Fruit fly (Drosophila melanogaster): Measurements from ENCODE around the gene Bulli.

The Bulli gene

DNA sequence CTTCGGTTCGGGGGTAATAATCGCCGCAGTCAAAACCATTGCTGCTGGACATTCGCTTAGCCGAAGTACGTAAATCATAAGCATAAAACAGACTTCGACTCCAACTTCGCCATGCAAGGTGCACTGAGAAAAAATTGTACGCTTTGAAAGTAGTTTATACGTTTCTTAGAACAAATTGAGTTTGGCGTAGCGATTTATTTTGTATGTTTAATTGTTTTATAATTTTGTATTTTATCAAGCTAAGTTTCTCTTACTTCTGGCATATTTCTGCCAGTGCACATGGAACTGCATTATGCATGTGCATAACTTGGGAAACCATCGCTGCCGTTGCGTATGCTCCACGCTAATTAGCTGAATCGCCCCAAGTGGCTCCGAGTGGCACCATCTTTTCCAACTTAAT, 5.6 kb upstream of the Bulli start (continued):
- TF ChIP-seq p53 (GFP tag; optimal IDR thresholded peaks at IDR 0.05) (no peak), CG1647 (GFP tag; optimal IDR thresholded peaks at IDR 0.05) (no peak), CG17359 (tag; optimal IDR thresholded peaks at IDR 0.05) (peak; percentile 68), zf30C (GFP tag; optimal IDR thresholded peaks at IDR 0.05) (no peak), HLH3B (GFP tag; IDR thresholded peaks at IDR 0.05) (0 out of 2 replicates have a peak, but pooled peaks have one; percentile 33), gem (tag; optimal IDR thresholded peaks at IDR 0.05) (peak; percentile 63), sqz (GFP tag; optimal IDR thresholded peaks at IDR 0.05) (no peak), Side (GFP tag; optimal IDR thresholded peaks at IDR 0.05) (no peak), Doc3 (GFP tag; IDR thresholded peaks at IDR 0.05; ENCODE audit: partially characterized antibody) (no peak), Xrp1 (GFP tag; IDR thresholded peaks at IDR 0.05) (no peak), CG3281 (GFP tag; optimal IDR thresholded peaks at IDR 0.05) (no peak), CG34224 (GFP tag; IDR thresholded peaks at IDR 0.05; ENCODE audit: partially characterized antibody) (no peak), CG7987 (GFP tag; optimal IDR thresholded peaks at IDR 0.05) (no peak), CG14050 (GFP tag; IDR thresholded peaks at IDR 0.05) (0 out of 3 replicates have a peak, but pooled peaks have one; percentile 26), btn (GFP tag; optimal IDR thresholded peaks at IDR 0.05) (no peak), CG17829 (tag; optimal IDR thresholded peaks at IDR 0.05) (peak; percentile 35), CG10267 (tag; optimal IDR thresholded peaks at IDR 0.05) (no peak), CG12942 (GFP tag; optimal IDR thresholded peaks at IDR 0.05) (no peak), tin (GFP tag; optimal IDR thresholded peaks at IDR 0.05) (peak; percentile 5), ash1 (GFP tag; optimal IDR thresholded peaks at IDR 0.05) (no peak), exex (tag; optimal IDR thresholded peaks at IDR 0.05) (no peak), CG17328 (GFP tag; IDR thresholded peaks at IDR 0.05) (peak; percentile 60), CG13424 (tag; optimal IDR thresholded peaks at IDR 0.05) (peak; percentile 23), H2.0 (GFP tag; IDR thresholded peaks at IDR 0.05) (no peak), cas (GFP tag; IDR thresholded peaks at IDR 0.05) (no peak), Dp (GFP tag; optimal IDR thresholded peaks at IDR 0.05) (no peak), sr (GFP tag; IDR thresholded peaks at IDR 0.05) (no peak), esg (GFP tag; conservative IDR thresholded peaks at IDR 0.05) (no peak), kah (GFP tag; optimal IDR thresholded peaks at IDR 0.05) (no peak), gsb-n (tag; optimal IDR thresholded peaks at IDR 0.05) (no peak), slp2 (GFP tag; optimal IDR thresholded peaks at IDR 0.05) (no peak), E2f2 (GFP tag; IDR thresholded peaks at IDR 0.05) (no peak), Vsx1 (GFP tag; optimal IDR thresholded peaks at IDR 0.05) (no peak), crc (GFP tag; optimal IDR thresholded peaks at IDR 0.05) (no peak), grn (GFP tag; optimal IDR thresholded peaks at IDR 0.05) (no peak), CG1529 (GFP tag; optimal IDR thresholded peaks at IDR 0.05) (peak; percentile 21), onecut (GFP tag; IDR thresholded peaks at IDR 0.05) (no peak), tx (GFP tag; optimal IDR thresholded peaks at IDR 0.05) (no peak), CG11504 (tag; optimal IDR thresholded peaks at IDR 0.05) (no peak), slbo (GFP tag; IDR thresholded peaks at IDR 0.05) (0 out of 2 replicates have a peak, but pooled peaks have one; percentile 17), sisA (GFP tag; IDR thresholded peaks at IDR 0.05) (peak; percentile 60; the same call in 1 of the 2 replicates)

Data from whole organism, embryonic.